Fruit fly (Drosophila melanogaster) whole organism, embryonic: Measurements from ENCODE around the gene CHOp24.

Source experiments
- Bgb ChIP-seq: fragments of 200-800 bp; sonication (Bioruptor generic); IDR thresholded peaks from 2 replicates; pipeline ENCODE4 v1.3.6; 2022; ENCODE audit warnings: missing biosample characterization, missing genetic modification characterization; ENCODE audit not compliant: partially characterized antibody
- CG12219 ChIP-seq: fragments of 200-800 bp; sonication (Bioruptor generic); optimal IDR thresholded peaks from 3 replicates; lab custom pipeline; 2018; ENCODE audit warnings: missing biosample characterization, mild to moderate bottlenecking, missing genetic modification characterization
- CG13624 ChIP-seq: fragments of 200-800 bp; sonication (Bioruptor generic); optimal IDR thresholded peaks from 2 replicates; lab custom pipeline; 2016; ENCODE audit warnings: missing biosample characterization, missing genetic modification characterization
- CG15011 ChIP-seq: fragments of 200-800 bp; sonication (Bioruptor generic); optimal IDR thresholded peaks from 3 replicates; lab custom pipeline; 2018; ENCODE audit warnings: missing biosample characterization, mild to moderate bottlenecking, missing genetic modification characterization
- CG17612 ChIP-seq: fragments of 200-800 bp; sonication (Bioruptor generic); IDR thresholded peaks from 2 replicates; pipeline ENCODE4 v1.3.6; 2022; ENCODE audit warnings: missing biosample characterization, missing genetic modification characterization
- CG2712 ChIP-seq: fragments of 200-800 bp; optimal IDR thresholded peaks from 3 replicates; lab custom pipeline; 2019; ENCODE audit warnings: missing biosample characterization, mild to moderate bottlenecking, missing genetic modification characterization, moderate library complexity
- CG30403 ChIP-seq: fragments of 200-800 bp; sonication (Bioruptor generic); optimal IDR thresholded peaks from 3 replicates; lab custom pipeline; 2016; ENCODE audit warnings: missing biosample characterization, missing genetic modification characterization
- CG33557 ChIP-seq: fragments of 200-800 bp; sonication (Bioruptor generic); optimal IDR thresholded peaks from 2 replicates; lab custom pipeline; 2019; ENCODE audit warnings: missing biosample characterization, mild to moderate bottlenecking, missing genetic modification characterization, moderate library complexity
- CG4282 ChIP-seq: fragments of 200-800 bp; sonication (Bioruptor generic); optimal IDR thresholded peaks from 2 replicates; lab custom pipeline; 2016; ENCODE audit warnings: missing biosample characterization, missing genetic modification characterization
- CG6272 ChIP-seq: fragments of 200-800 bp; sonication (Bioruptor generic); IDR thresholded peaks from 2 replicates; pipeline ENCODE4 v1.3.6; 2022; ENCODE audit warnings: missing biosample characterization, missing genetic modification characterization
- CG7786 ChIP-seq: fragments of 200-800 bp; sonication (Bioruptor generic); optimal IDR thresholded peaks from 2 replicates; lab custom pipeline; 2016; ENCODE audit warnings: missing biosample characterization, missing genetic modification characterization
- CG8281 ChIP-seq: fragments of 200-800 bp; sonication (Bioruptor generic); optimal IDR thresholded peaks from 2 replicates; lab custom pipeline; 2018; ENCODE audit warnings: missing biosample characterization, mild to moderate bottlenecking, missing genetic modification characterization, moderate library complexity
- CHES-1-like ChIP-seq: fragments of 200-800 bp; sonication (Bioruptor generic); optimal IDR thresholded peaks from 2 replicates; lab custom pipeline; 2016; ENCODE audit warnings: missing biosample characterization, missing genetic modification characterization
- D ChIP-seq, 2 experiments: fragments of 200-800 bp in 1 of 2; fragments of >200 bp in 1 of 2; sonication (Bioruptor generic) in 1 of 2; optimal IDR thresholded peaks; 2 replicates in 1 of 2; 3 replicates in 1 of 2; lab custom pipeline; 2017; ENCODE audit warnings: mild to moderate bottlenecking in 1 of 2, missing biosample characterization in 1 of 2, missing genetic modification characterization in 1 of 2, missing genetic modification reagents in 1 of 2
- Drgx ChIP-seq: fragments of 200-800 bp; sonication (Bioruptor generic); IDR thresholded peaks from 2 replicates; pipeline ENCODE4 v1.3.6; 2022; ENCODE audit warnings: missing biosample characterization, missing genetic modification characterization
- Ets65A ChIP-seq: fragments of 200-800 bp; sonication (Bioruptor generic); peaks from one replicate; lab custom pipeline; 2016; ENCODE audit warnings: missing biosample characterization, missing genetic modification characterization
- H2.0 ChIP-seq: fragments of 200-800 bp; sonication (Bioruptor generic); IDR thresholded peaks from 2 replicates; pipeline ENCODE4 v1.3.6; 2022; ENCODE audit warnings: missing biosample characterization, missing genetic modification characterization
- HHEX ChIP-seq: fragments of 200-800 bp; sonication (Bioruptor generic); optimal IDR thresholded peaks from 3 replicates; lab custom pipeline; 2017; ENCODE audit warnings: missing biosample characterization, mild to moderate bottlenecking, missing genetic modification characterization, missing genetic modification reagents
- Hmx ChIP-seq: fragments of 200-800 bp; sonication (Bioruptor generic); optimal IDR thresholded peaks from 2 replicates; lab custom pipeline; 2016; ENCODE audit warnings: missing biosample characterization, missing genetic modification characterization
- Lhr ChIP-seq: fragments of 200-800 bp; sonication (Bioruptor generic); optimal IDR thresholded peaks from 3 replicates; lab custom pipeline; 2017; ENCODE audit warnings: mild to moderate bottlenecking, missing biosample characterization, missing genetic modification reagents, missing genetic modification characterization
- MTF-1 ChIP-seq: fragments of 200-800 bp; sonication (Bioruptor generic); optimal IDR thresholded peaks from 2 replicates; lab custom pipeline; 2018; ENCODE audit warnings: missing biosample characterization, mild to moderate bottlenecking, missing genetic modification characterization, borderline replicate concordance
- Med ChIP-seq: fragments of 200-800 bp; sonication (Bioruptor generic); peaks from one replicate; lab custom pipeline; 2016; ENCODE audit warnings: missing biosample characterization, missing genetic modification characterization, mild to moderate bottlenecking, inconsistent platforms, moderate library complexity
- NC2α ChIP-seq: fragments of 200-800 bp; sonication (Bioruptor generic); optimal IDR thresholded peaks from 2 replicates; lab custom pipeline; 2016; ENCODE audit warnings: missing biosample characterization, missing genetic modification characterization
- NC2β ChIP-seq: fragments of 200-800 bp; sonication (Bioruptor generic); optimal IDR thresholded peaks from 2 replicates; lab custom pipeline; 2016; ENCODE audit warnings: missing biosample characterization, missing genetic modification characterization
- NK7.1 ChIP-seq: fragments of 200-800 bp; sonication (Bioruptor generic); optimal IDR thresholded peaks from 3 replicates; lab custom pipeline; 2016; ENCODE audit warnings: missing biosample characterization, missing genetic modification characterization
- NfI ChIP-seq: fragments of 200-800 bp; sonication (Bioruptor generic); optimal IDR thresholded peaks from 3 replicates; lab custom pipeline; 2018; ENCODE audit warnings: missing biosample characterization, mild to moderate bottlenecking, missing genetic modification characterization, moderate library complexity
- Oaz ChIP-seq: fragments of 200-800 bp; sonication (Bioruptor generic); IDR thresholded peaks from 2 replicates; pipeline ENCODE4 v1.3.6; 2022; ENCODE audit warnings: missing biosample characterization, missing genetic modification characterization
- al ChIP-seq: fragments of 200-800 bp; sonication (Bioruptor generic); IDR thresholded peaks from 2 replicates; pipeline ENCODE4 v1.3.6; 2022; ENCODE audit warnings: missing biosample characterization, missing genetic modification characterization
- ap ChIP-seq: fragments of 200-800 bp; sonication (Bioruptor generic); IDR thresholded peaks from 2 replicates; pipeline ENCODE4 v1.3.6; 2022; ENCODE audit warnings: missing biosample characterization, missing genetic modification characterization
- bigmax ChIP-seq: fragments of 200-800 bp; sonication (Bioruptor generic); optimal IDR thresholded peaks from 2 replicates; lab custom pipeline; 2018; ENCODE audit warnings: missing biosample characterization, mild to moderate bottlenecking, missing genetic modification characterization
- br ChIP-seq: fragments of >200 bp; optimal IDR thresholded peaks from 2 replicates; lab custom pipeline; 2017
- chinmo ChIP-seq: fragments of 200-800 bp; sonication (Bioruptor generic); IDR thresholded peaks from 4 replicates; pipeline ENCODE4 v1.3.6; 2022; ENCODE audit warnings: missing biosample characterization, missing genetic modification characterization; ENCODE audit not compliant: partially characterized antibody
- dimm ChIP-seq: fragments of 200-800 bp; sonication (Bioruptor generic); IDR thresholded peaks from 2 replicates; pipeline ENCODE4 v1.3.6; 2022; ENCODE audit warnings: missing biosample characterization, missing genetic modification characterization
- exex ChIP-seq: fragments of 200-800 bp; sonication (Bioruptor generic); optimal IDR thresholded peaks from 4 replicates; lab custom pipeline; 2018; ENCODE audit warnings: missing biosample characterization, mild to moderate bottlenecking, missing genetic modification characterization, moderate library complexity
- fd102C ChIP-seq: fragments of 200-800 bp; sonication (Bioruptor generic); optimal IDR thresholded peaks from 2 replicates; lab custom pipeline; 2018; ENCODE audit warnings: missing biosample characterization, mild to moderate bottlenecking, missing genetic modification characterization, moderate library complexity
- fu2 ChIP-seq: fragments of 200-800 bp; sonication (Bioruptor generic); optimal IDR thresholded peaks from 2 replicates; lab custom pipeline; 2016; ENCODE audit warnings: missing biosample characterization, missing genetic modification characterization
- hb ChIP-seq: fragments of 200-800 bp; sonication (Bioruptor generic); IDR thresholded peaks from 3 replicates; pipeline ENCODE4 v1.3.6; 2022; ENCODE audit warnings: missing biosample characterization, missing genetic modification characterization; ENCODE audit not compliant: partially characterized antibody
- inv ChIP-seq: fragments of 200-800 bp; sonication (Bioruptor generic); IDR thresholded peaks from 2 replicates; pipeline ENCODE4 v1.3.6; 2022; ENCODE audit warnings: missing biosample characterization, missing genetic modification characterization; ENCODE audit not compliant: partially characterized antibody
- klu ChIP-seq: fragments of 200-800 bp; sonication (Bioruptor generic); IDR thresholded peaks from 2 replicates; pipeline ENCODE4 v1.3.6; 2022; ENCODE audit warnings: missing biosample characterization, missing genetic modification characterization
- lilli ChIP-seq: fragments of 200-800 bp; sonication (Bioruptor generic); optimal IDR thresholded peaks from 3 replicates; lab custom pipeline; 2016; ENCODE audit warnings: missing biosample characterization, missing genetic modification characterization
- mam ChIP-seq: fragments of 200-800 bp; sonication (Bioruptor generic); optimal IDR thresholded peaks from 3 replicates; lab custom pipeline; 2016; ENCODE audit warnings: missing biosample characterization, missing genetic modification characterization
- p53 ChIP-seq: fragments of 200-800 bp; sonication (Bioruptor generic); optimal IDR thresholded peaks from 2 replicates; lab custom pipeline; 2016; ENCODE audit warnings: missing biosample characterization, missing genetic modification characterization
- phol ChIP-seq: fragments of 200-800 bp; sonication (Bioruptor generic); optimal IDR thresholded peaks from 3 replicates; lab custom pipeline; 2018; ENCODE audit warnings: missing biosample characterization, mild to moderate bottlenecking, missing genetic modification characterization, moderate library complexity
- pzg ChIP-seq: fragments of 200-800 bp; sonication (Bioruptor generic); optimal IDR thresholded peaks from 3 replicates; lab custom pipeline; 2018; ENCODE audit warnings: missing biosample characterization, mild to moderate bottlenecking, missing genetic modification characterization, moderate library complexity
- ro ChIP-seq: fragments of 200-800 bp; sonication (Bioruptor generic); IDR thresholded peaks from 2 replicates; pipeline ENCODE4 v1.3.6; 2022; ENCODE audit warnings: missing biosample characterization, missing genetic modification characterization
- schlank ChIP-seq: fragments of 200-800 bp; sonication (Bioruptor generic); optimal IDR thresholded peaks from 2 replicates; lab custom pipeline; 2018; ENCODE audit warnings: missing biosample characterization, mild to moderate bottlenecking, missing genetic modification characterization
- sens ChIP-seq: fragments of 200-800 bp; sonication (Bioruptor generic); peaks from one replicate; lab custom pipeline; 2016; ENCODE audit warnings: missing biosample characterization, missing genetic modification characterization
- sr ChIP-seq: fragments of 200-800 bp; sonication (Bioruptor generic); IDR thresholded peaks from 3 replicates; pipeline ENCODE4 v1.3.6; 2022; ENCODE audit warnings: missing biosample characterization, missing genetic modification characterization
- sug ChIP-seq: fragments of 200-800 bp; optimal IDR thresholded peaks from 2 replicates; lab custom pipeline; 2019; ENCODE audit warnings: missing biosample characterization, mild to moderate bottlenecking, missing genetic modification characterization, moderate library complexity
- tna ChIP-seq: fragments of 200-800 bp; sonication (Bioruptor generic); IDR thresholded peaks from 2 replicates; pipeline ENCODE4 v1.3.6; 2022; ENCODE audit warnings: missing biosample characterization, missing genetic modification characterization; ENCODE audit not compliant: partially characterized antibody
- toy ChIP-seq: fragments of 200-800 bp; sonication (Bioruptor generic); IDR thresholded peaks from 2 replicates; pipeline ENCODE4 v1.3.6; 2022; ENCODE audit warnings: missing biosample characterization, missing genetic modification characterization

Gene CHOp24

dm6 chrX:4540430-4540932 is at the start of gene CHOp24, which contains the start of gene rb (continued):
- TF ChIP-seq CG7786 (GFP tag; lab: Kevin White, UChicago) (peak; percentile 6), H2.0 (no peak), Drgx (GFP tag; lab: Robert Waterston, UW) (no peak), fd102C (no peak), NC2β (GFP tag; lab: Kevin White, UChicago) (no peak), ro (GFP tag; lab: Robert Waterston, UW) (no peak), CG6272 (GFP tag; lab: Robert Waterston, UW) (0 out of 2 replicates have a peak, but pooled peaks have one; percentile 13), Med (GFP tag; lab: Kevin White, UChicago) (peak; percentile 86), sug (tag; lab: Kevin White, UChicago) (no peak), HHEX (no peak), hb (GFP tag; lab: Robert Waterston, UW) (peak; percentile 97), CG33557 (GFP tag; lab: Kevin White, UChicago) (no peak), CG12219 (no peak), CHES-1-like (GFP tag; lab: Kevin White, UChicago) (peak; percentile 49), br (lab: Kevin White, UChicago) (no peak), CG30403 (GFP tag; lab: Kevin White, UChicago) (peak; percentile 14), NC2α (GFP tag; lab: Kevin White, UChicago) (no peak), sr (GFP tag; lab: Robert Waterston, UW) (no peak), Ets65A (GFP tag; lab: Kevin White, UChicago) (peak; percentile 31), bigmax (GFP tag; lab: Kevin White, UChicago) (no peak), Hmx (GFP tag; lab: Kevin White, UChicago) (no peak), dimm (GFP tag; lab: Robert Waterston, UW) (no peak), CG17612 (no peak), fu2 (GFP tag; lab: Kevin White, UChicago) (no peak), sens (GFP tag; lab: Kevin White, UChicago) (peak; percentile 88), NfI (GFP tag; lab: Kevin White, UChicago) (no peak), mam (GFP tag; lab: Kevin White, UChicago) (peak; percentile 63), Bgb (GFP tag; lab: Robert Waterston, UW) (peak; percentile 89), CG4282 (GFP tag; lab: Kevin White, UChicago) (no peak), ap (GFP tag; lab: Robert Waterston, UW) (no peak), D (optimal IDR thresholded peaks at IDR 0.05; lab: Kevin White, UChicago) (no peak), D (GFP tag; optimal IDR thresholded peaks at IDR 0.05; lab: Kevin White, UChicago) (no peak), Lhr (GFP tag; lab: Kevin White, UChicago) (peak; percentile 10), al (no peak), MTF-1 (GFP tag; lab: Kevin White, UChicago) (no peak), phol (tag; lab: Kevin White, UChicago) (peak; percentile 42), lilli (GFP tag; lab: Kevin White, UChicago) (peak; percentile 52), klu (GFP tag; lab: Robert Waterston, UW) (no peak), tna (GFP tag; lab: Robert Waterston, UW) (peak; percentile 95), chinmo (GFP tag; lab: Robert Waterston, UW) (peak; percentile 77; the same call in 3 of the 4 replicates), Oaz (GFP tag; lab: Robert Waterston, UW) (no peak), CG2712 (tag; lab: Kevin White, UChicago) (no peak), CG8281 (no peak), NK7.1 (no peak), exex (tag; lab: Kevin White, UChicago) (no peak), pzg (peak; percentile 70), p53 (GFP tag; lab: Kevin White, UChicago) (peak; percentile 15), CG13624 (peak; percentile 25), inv (peak; percentile 90), toy (GFP tag; lab: Robert Waterston, UW) (no peak), schlank (tag; lab: Kevin White, UChicago) (no peak), CG15011 (GFP tag; lab: Kevin White, UChicago) (no peak)
